Fruit fly (Drosophila melanogaster): ENCODE results near the gene mRpS24.

mRpS24 gene

dm6 chr3R:24163556-24164022, 244 bp upstream of the mRpS24 start, which contains the start of gene Apc2 (continued):
- no peak for TF ChIP-seq CG31365 (tag; optimal IDR thresholded peaks at IDR 0.05)
- no peak for TF ChIP-seq usp (GFP tag; optimal IDR thresholded peaks at IDR 0.05)
- peak; percentile 57 for TF ChIP-seq lilli (GFP tag; optimal IDR thresholded peaks at IDR 0.05)
- no peak for TF ChIP-seq pfk (GFP tag; optimal IDR thresholded peaks at IDR 0.05)
- TF ChIP-seq Hmr (GFP tag; optimal IDR thresholded peaks at IDR 0.05) = peak; percentile 48
- no peak for TF ChIP-seq D (optimal IDR thresholded peaks at IDR 0.05)
- peak; percentile 16 for TF ChIP-seq D (GFP tag; optimal IDR thresholded peaks at IDR 0.05)
- peak; percentile 18 for TF ChIP-seq CG16815 (GFP tag; optimal IDR thresholded peaks at IDR 0.05)
- peak; percentile 93 for TF ChIP-seq row (GFP tag; IDR thresholded peaks at IDR 0.05)
- TF ChIP-seq CG4404 (GFP tag; IDR thresholded peaks at IDR 0.05) = peak; percentile 56
- no peak for TF ChIP-seq CG8359 (GFP tag; optimal IDR thresholded peaks at IDR 0.05; ENCODE audit: borderline replicate concordance)
- TF ChIP-seq CG12299 (tag; optimal IDR thresholded peaks at IDR 0.05) = peak; percentile 16
- TF ChIP-seq CG8089 (GFP tag; optimal IDR thresholded peaks at IDR 0.05) = no peak
- no peak for TF ChIP-seq CG7786 (GFP tag; optimal IDR thresholded peaks at IDR 0.05)
- TF ChIP-seq peb (GFP tag; IDR thresholded peaks at IDR 0.05) = no peak
- no peak for TF ChIP-seq luna (GFP tag; optimal IDR thresholded peaks at IDR 0.05)
- TF ChIP-seq pum (GFP tag; optimal IDR thresholded peaks at IDR 0.05) = peak; percentile 21
- no peak for TF ChIP-seq dimm (GFP tag; IDR thresholded peaks at IDR 0.05)
- no peak for TF ChIP-seq lov (optimal IDR thresholded peaks at IDR 0.05)
- no peak for TF ChIP-seq lov (GFP tag; IDR thresholded peaks at IDR 0.05)
- peak; percentile 53 for TF ChIP-seq Ssrp (tag; optimal IDR thresholded peaks at IDR 0.05)
- TF ChIP-seq chm (GFP tag; IDR thresholded peaks at IDR 0.05) = peak; percentile 21; the same call in 1 of the 2 replicates
- TF ChIP-seq pan (optimal IDR thresholded peaks at IDR 0.05) = no peak
- peak in 1 of 2 experiments; percentile 70 for TF ChIP-seq pan (GFP tag; optimal IDR thresholded peaks at IDR 0.05 in 1 of 2, IDR thresholded peaks at IDR 0.05 in 1 of 2)
- no peak for TF ChIP-seq sna (GFP tag; IDR thresholded peaks at IDR 0.05; ENCODE audit: partially characterized antibody)
- peak; percentile 56 for TF ChIP-seq tin (GFP tag; optimal IDR thresholded peaks at IDR 0.05)
- peak; percentile 65 for TF ChIP-seq D19A (tag; optimal IDR thresholded peaks at IDR 0.05)
- no peak for TF ChIP-seq fd64A (GFP tag; optimal IDR thresholded peaks at IDR 0.05)
- peak; percentile 45; the same call in 1 of the 2 replicates for TF ChIP-seq Atf6 (GFP tag; IDR thresholded peaks at IDR 0.05)
- TF ChIP-seq D19B (GFP tag; optimal IDR thresholded peaks at IDR 0.05) = peak; percentile 36
- no peak for TF ChIP-seq CG31388 (GFP tag; optimal IDR thresholded peaks at IDR 0.05)
- TF ChIP-seq unpg (GFP tag; optimal IDR thresholded peaks at IDR 0.05) = peak; percentile 66
- TF ChIP-seq nerfin-2 (GFP tag; IDR thresholded peaks at IDR 0.05; ENCODE audit: partially characterized antibody) = no peak
- peak; percentile 48 for TF ChIP-seq Aef1 (GFP tag; IDR thresholded peaks at IDR 0.05)
- peak; percentile 75 for TF ChIP-seq CG2678 (tag; optimal IDR thresholded peaks at IDR 0.05)
- peak; percentile 23 for TF ChIP-seq Spps (tag; optimal IDR thresholded peaks at IDR 0.05)
- TF ChIP-seq Lhr (GFP tag; optimal IDR thresholded peaks at IDR 0.05) = peak; percentile 43
- TF ChIP-seq CG6254 (GFP tag; optimal IDR thresholded peaks at IDR 0.05) = no peak
- TF ChIP-seq CG9437 (GFP tag; optimal IDR thresholded peaks at IDR 0.05) = peak; percentile 98
- peak; percentile 57 for TF ChIP-seq zen (tag; optimal IDR thresholded peaks at IDR 0.05)
- TF ChIP-seq CG7556 (GFP tag; optimal IDR thresholded peaks at IDR 0.05) = peak; percentile 60
- TF ChIP-seq Fer3 (tag; optimal IDR thresholded peaks at IDR 0.05) = peak; percentile 69
- no peak for TF ChIP-seq z (GFP tag; IDR thresholded peaks at IDR 0.05)
- TF ChIP-seq Med (GFP tag) = peak; percentile 77
- TF ChIP-seq CG10321 (GFP tag; IDR thresholded peaks at IDR 0.05) = 0 out of 2 replicates have a peak, but pooled peaks have one; percentile 21
- TF ChIP-seq CG18764 (GFP tag; optimal IDR thresholded peaks at IDR 0.05) = peak; percentile 13
- TF ChIP-seq prd (optimal IDR thresholded peaks at IDR 0.05) = no peak
- TF ChIP-seq prd (GFP tag; IDR thresholded peaks at IDR 0.05) = peak; percentile 69
- TF ChIP-seq Hand (GFP tag; optimal IDR thresholded peaks at IDR 0.05) = no peak
- peak; percentile 52 for TF ChIP-seq Hsf (GFP tag; optimal IDR thresholded peaks at IDR 0.05)
- peak; percentile 0 for TF ChIP-seq CG18011 (GFP tag; optimal IDR thresholded peaks at IDR 0.05)
- TF ChIP-seq CG2116 (GFP tag; optimal IDR thresholded peaks at IDR 0.05) = peak; percentile 58
